Worm (Caenorhabditis elegans) whole organism, late embryonic: ENCODE data around the gene C50F4.10.

ENCODE experiments used
- C08G9.2 ChIP-seq: sonication (generic microtip); optimal IDR thresholded peaks from 2 replicates; lab custom pipeline; 2016; ENCODE audit warnings: mild to moderate bottlenecking, missing genetic modification characterization, moderate library complexity, missing compliant biosample characterization
- C38D4.7 ChIP-seq: fragments of 200-800 bp; sonication (Bioruptor generic); optimal IDR thresholded peaks from 2 replicates; lab custom pipeline; 2018; ENCODE audit warnings: mild to moderate bottlenecking, missing genetic modification characterization, moderate library complexity, missing compliant biosample characterization
- K09A11.1 ChIP-seq: sonication (generic microtip); optimal IDR thresholded peaks from 2 replicates; lab custom pipeline; 2017; ENCODE audit warnings: antibody characterized with exemption, mild to moderate bottlenecking, missing genetic modification characterization, missing compliant biosample characterization; ENCODE audit not compliant: insufficient read depth
- ahr-1 ChIP-seq: sonication (generic microtip); optimal IDR thresholded peaks from 2 replicates; lab custom pipeline; 2016; ENCODE audit warnings: missing genetic modification characterization, missing compliant biosample characterization
- ceh-14 ChIP-seq: sonication (generic microtip); optimal IDR thresholded peaks from 2 replicates; lab custom pipeline; 2016; ENCODE audit warnings: missing genotype, missing genetic modification characterization, missing compliant biosample characterization
- ceh-18 ChIP-seq: sonication (generic microtip); optimal IDR thresholded peaks from 2 replicates; lab custom pipeline; 2016; ENCODE audit warnings: missing genetic modification characterization, missing compliant biosample characterization
- ceh-19 ChIP-seq: fragments of 200-800 bp; sonication (Bioruptor generic); optimal IDR thresholded peaks from 2 replicates; lab custom pipeline; 2018; ENCODE audit warnings: mild to moderate bottlenecking, missing genetic modification characterization, missing compliant biosample characterization
- ceh-2 ChIP-seq: sonication (generic microtip); optimal IDR thresholded peaks from 2 replicates; lab custom pipeline; 2016; ENCODE audit warnings: missing genotype, missing genetic modification characterization, missing compliant biosample characterization
- ceh-22 ChIP-seq: sonication (generic microtip); optimal IDR thresholded peaks from 2 replicates; lab custom pipeline; 2017; ENCODE audit warnings: missing biosample characterization, missing genetic modification characterization
- ceh-24 ChIP-seq: sonication (generic microtip); optimal IDR thresholded peaks from 2 replicates; lab custom pipeline; 2016; ENCODE audit warnings: mild to moderate bottlenecking, missing genetic modification characterization, missing compliant biosample characterization
- ceh-31 ChIP-seq: sonication (generic microtip); optimal IDR thresholded peaks from 2 replicates; lab custom pipeline; 2016; ENCODE audit warnings: missing genetic modification characterization, missing compliant biosample characterization
- ceh-34 ChIP-seq: sonication (generic microtip); optimal IDR thresholded peaks from 2 replicates; lab custom pipeline; 2016; ENCODE audit warnings: mild to moderate bottlenecking, missing genetic modification characterization, missing compliant biosample characterization
- ceh-45 ChIP-seq: fragments of 200-800 bp; sonication (Bioruptor generic); IDR thresholded peaks from 2 replicates; pipeline ENCODE4 v1.3.6; 2022; ENCODE audit warnings: missing genetic modification reagents, missing genetic modification characterization, missing compliant biosample characterization
- ceh-48 ChIP-seq: sonication (generic microtip); optimal IDR thresholded peaks from 2 replicates; lab custom pipeline; 2016; ENCODE audit warnings: missing genetic modification characterization, inconsistent platforms, missing compliant biosample characterization
- ceh-6 ChIP-seq: fragments of 200-800 bp; sonication (Bioruptor generic); optimal IDR thresholded peaks from 2 replicates; lab custom pipeline; 2018; ENCODE audit warnings: mild to moderate bottlenecking, missing genetic modification characterization, missing compliant biosample characterization
- ceh-9 ChIP-seq: sonication (generic microtip); optimal IDR thresholded peaks from 2 replicates; lab custom pipeline; 2016; ENCODE audit warnings: mild to moderate bottlenecking, missing genetic modification characterization, inconsistent platforms, missing compliant biosample characterization
- dve-1 ChIP-seq: sonication (generic microtip); optimal IDR thresholded peaks from 2 replicates; lab custom pipeline; 2017; ENCODE audit warnings: antibody characterized with exemption, mild to moderate bottlenecking, missing genetic modification characterization, missing compliant biosample characterization
- elt-2 ChIP-seq: sonication (generic microtip); optimal IDR thresholded peaks from 2 replicates; lab custom pipeline; 2016; ENCODE audit warnings: missing genetic modification reagents, missing genetic modification characterization, missing compliant biosample characterization
- elt-4 ChIP-seq: sonication (generic microtip); optimal IDR thresholded peaks from 2 replicates; lab custom pipeline; 2016; ENCODE audit warnings: missing genetic modification characterization, missing compliant biosample characterization
- ets-4 ChIP-seq: sonication (generic microtip); optimal IDR thresholded peaks from 2 replicates; lab custom pipeline; 2016; ENCODE audit warnings: missing genetic modification characterization, missing compliant biosample characterization
- eyg-1 ChIP-seq: sonication (generic microtip); optimal IDR thresholded peaks from 2 replicates; lab custom pipeline; 2016; ENCODE audit warnings: missing genotype, missing genetic modification characterization, missing compliant biosample characterization
- fax-1 ChIP-seq: sonication (generic microtip); optimal IDR thresholded peaks from 2 replicates; lab custom pipeline; 2016; ENCODE audit warnings: missing genotype, missing genetic modification characterization, missing compliant biosample characterization
- fkh-6 ChIP-seq: sonication (generic microtip); optimal IDR thresholded peaks from 2 replicates; lab custom pipeline; 2016; ENCODE audit warnings: missing genetic modification characterization, missing compliant biosample characterization
- hlh-30 ChIP-seq: sonication (generic microtip); optimal IDR thresholded peaks from 2 replicates; lab custom pipeline; 2017; ENCODE audit warnings: antibody characterized with exemption, missing genetic modification characterization, missing compliant biosample characterization; ENCODE audit not compliant: insufficient read depth
- hlh-8 ChIP-seq: sonication (generic microtip); optimal IDR thresholded peaks from 2 replicates; lab custom pipeline; 2016; ENCODE audit warnings: missing genotype, missing genetic modification characterization, missing compliant biosample characterization
- lim-6 ChIP-seq: sonication (generic microtip); optimal IDR thresholded peaks from 2 replicates; lab custom pipeline; 2016; ENCODE audit warnings: missing genetic modification characterization, missing compliant biosample characterization
- lin-11 ChIP-seq: fragments of 200-800 bp; sonication (Bioruptor generic); optimal IDR thresholded peaks from 2 replicates; lab custom pipeline; 2018; ENCODE audit warnings: mild to moderate bottlenecking, missing genetic modification characterization, missing compliant biosample characterization
- mec-3 ChIP-seq: sonication (generic microtip); optimal IDR thresholded peaks from 2 replicates; lab custom pipeline; 2016; ENCODE audit warnings: borderline replicate concordance, missing genetic modification characterization, missing compliant biosample characterization
- nfya-1 ChIP-seq: sonication (generic microtip); optimal IDR thresholded peaks from 2 replicates; lab custom pipeline; 2017; ENCODE audit warnings: missing genetic modification characterization, mild to moderate bottlenecking, missing compliant biosample characterization, antibody characterized with exemption, moderate library complexity
- odd-2 ChIP-seq: sonication (generic microtip); optimal IDR thresholded peaks from 2 replicates; lab custom pipeline; 2017; ENCODE audit warnings: antibody characterized with exemption, mild to moderate bottlenecking, missing genetic modification characterization, missing compliant biosample characterization
- pag-3 ChIP-seq: sonication (generic microtip); optimal IDR thresholded peaks from 2 replicates; lab custom pipeline; 2016; ENCODE audit warnings: missing compliant biosample characterization, missing genetic modification characterization, borderline replicate concordance
- pax-1 ChIP-seq: fragments of 150-350 bp; optimal IDR thresholded peaks from 2 replicates; lab custom pipeline; 2014; ENCODE audit warnings: missing biosample characterization, missing genetic modification characterization
- pha-4 ChIP-seq: fragments of 150-350 bp; optimal IDR thresholded peaks from 2 replicates; lab custom pipeline; 2018; ENCODE audit warnings: missing biosample characterization, missing genetic modification reagents, missing genetic modification characterization
- pqm-1 ChIP-seq: sonication (generic microtip); optimal IDR thresholded peaks from 2 replicates; lab custom pipeline; 2016; ENCODE audit warnings: missing genetic modification characterization, missing compliant biosample characterization
- pros-1 ChIP-seq: fragments of 150-350 bp; optimal IDR thresholded peaks from 2 replicates; lab custom pipeline; 2014; ENCODE audit warnings: missing biosample characterization, missing genetic modification reagents, missing genetic modification characterization
- ref-2 ChIP-seq: sonication (generic microtip); optimal IDR thresholded peaks from 2 replicates; lab custom pipeline; 2016; ENCODE audit warnings: missing genetic modification characterization, missing compliant biosample characterization
- rnt-1 ChIP-seq: sonication (generic microtip); optimal IDR thresholded peaks from 2 replicates; lab custom pipeline; 2016; ENCODE audit warnings: missing genetic modification characterization, missing compliant biosample characterization
- sox-2 ChIP-seq: fragments of 200-800 bp; sonication (Bioruptor generic); IDR thresholded peaks from 2 replicates; pipeline ENCODE4 v1.3.6; 2022; ENCODE audit warnings: missing genetic modification reagents, missing genetic modification characterization, missing compliant biosample characterization
- sox-4 ChIP-seq: sonication (generic microtip); optimal IDR thresholded peaks from 2 replicates; lab custom pipeline; 2017; ENCODE audit warnings: mild to moderate bottlenecking, missing genetic modification characterization, inconsistent platforms, missing compliant biosample characterization
- syd-9 ChIP-seq: sonication (generic microtip); optimal IDR thresholded peaks from 2 replicates; lab custom pipeline; 2016; ENCODE audit warnings: mild to moderate bottlenecking, missing genetic modification characterization, moderate library complexity, missing compliant biosample characterization
- tbx-2 ChIP-seq: sonication (generic microtip); optimal IDR thresholded peaks from 2 replicates; lab custom pipeline; 2016; ENCODE audit warnings: missing genetic modification characterization, missing compliant biosample characterization
- unc-42 ChIP-seq: sonication (generic microtip); optimal IDR thresholded peaks from 2 replicates; lab custom pipeline; 2016; ENCODE audit warnings: missing genotype, missing genetic modification characterization, missing compliant biosample characterization
- unc-55 ChIP-seq: sonication (generic microtip); optimal IDR thresholded peaks from 2 replicates; lab custom pipeline; 2017; ENCODE audit warnings: missing biosample characterization, missing genetic modification reagents, missing genetic modification characterization
- zip-5 ChIP-seq: sonication (generic microtip); optimal IDR thresholded peaks from 2 replicates; lab custom pipeline; 2016; ENCODE audit warnings: missing genetic modification characterization, missing compliant biosample characterization

Gene C50F4.10

DNA sequence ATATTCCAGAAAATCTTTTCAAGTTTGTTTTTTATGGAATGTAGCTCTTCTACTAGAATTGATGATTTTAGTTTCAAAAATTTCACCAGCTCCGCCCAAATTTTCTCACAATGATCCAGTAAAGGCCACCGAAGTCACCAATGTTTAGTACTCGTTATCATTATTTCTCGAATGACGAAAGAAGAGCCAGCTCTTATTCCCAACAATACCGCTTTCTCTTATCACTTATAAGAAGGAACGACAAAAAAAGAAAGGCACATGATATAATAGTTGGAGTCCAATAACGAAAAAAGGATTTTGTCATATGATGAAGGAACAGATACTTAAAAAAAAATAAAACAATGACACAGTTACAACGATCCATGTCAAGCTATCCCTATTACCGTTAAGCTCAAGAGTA lies 39.7 kb upstream of the C50F4.10 start:
- TF ChIP-seq sox-2 (GFP tag; lab: Robert Waterston, UW): no peak
- peak; percentile 3 for TF ChIP-seq elt-2 (tag; lab: Kevin White, UChicago)
- TF ChIP-seq, all 69 proteins: peak for 1

DNA sequence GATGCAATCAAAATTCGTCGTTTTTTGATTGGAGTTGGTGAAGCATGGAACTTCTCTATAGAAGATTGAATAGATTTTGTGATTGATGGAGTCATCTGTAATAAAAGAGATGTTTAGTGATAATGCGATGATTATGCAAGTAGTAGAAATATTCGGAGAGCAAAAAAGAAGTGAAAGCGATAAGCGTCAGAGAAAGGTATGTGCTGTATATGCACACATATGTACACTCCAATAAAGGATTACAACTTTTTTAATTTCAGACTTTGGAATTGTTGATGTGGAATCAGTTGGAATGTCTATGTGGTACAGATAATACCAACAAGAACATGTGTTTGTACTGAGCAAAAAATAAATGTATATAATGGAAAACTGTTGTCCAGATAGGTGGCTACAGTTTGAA lies 38.8 kb upstream of the C50F4.10 start, which contains the start of gene F25B3.5:
F25B3.5 (minus strand) TSS at position 101 of the 400 bp plus-strand sequence.
- TF ChIP-seq lin-11 (tag; lab: Kevin White, UChicago): no peak
- TF ChIP-seq eyg-1 (tag; lab: Kevin White, UChicago): no peak
- no peak for TF ChIP-seq mec-3
- TF ChIP-seq ahr-1: no peak
- no peak for TF ChIP-seq C38D4.7
- TF ChIP-seq odd-2 (tag; lab: Kevin White, UChicago): no peak
- no peak for TF ChIP-seq ceh-22 (tag; lab: Kevin White, UChicago)

DNA sequence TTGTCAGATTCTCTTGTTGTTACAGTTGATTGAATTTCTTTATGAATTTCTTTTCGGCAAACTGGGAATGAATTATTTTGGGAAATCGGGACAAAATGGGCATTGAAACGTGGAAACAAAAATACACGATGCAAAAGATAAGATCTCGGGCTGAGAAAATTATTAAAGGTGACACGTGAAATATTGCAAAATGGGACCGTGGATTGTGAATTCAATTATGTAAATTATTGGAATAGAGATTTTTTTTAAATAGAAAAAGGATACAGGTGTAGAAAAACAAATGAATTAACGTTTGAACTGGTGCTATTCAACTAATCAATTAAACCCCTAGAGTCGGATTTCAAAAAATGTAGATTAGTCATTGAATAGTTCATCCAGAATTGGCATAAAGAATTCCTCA lies 37.3 kb upstream of the C50F4.10 start, which contains the start of gene F25B3.4:
F25B3.4 (minus strand) TSS at position 101 of the 400 bp plus-strand sequence.
- TF ChIP-seq ceh-18 (no peak), sox-2 (GFP tag; lab: Robert Waterston, UW) (no peak), sox-4 (tag; lab: Kevin White, UChicago) (no peak), elt-4 (tag; lab: Kevin White, UChicago) (no peak)

DNA sequence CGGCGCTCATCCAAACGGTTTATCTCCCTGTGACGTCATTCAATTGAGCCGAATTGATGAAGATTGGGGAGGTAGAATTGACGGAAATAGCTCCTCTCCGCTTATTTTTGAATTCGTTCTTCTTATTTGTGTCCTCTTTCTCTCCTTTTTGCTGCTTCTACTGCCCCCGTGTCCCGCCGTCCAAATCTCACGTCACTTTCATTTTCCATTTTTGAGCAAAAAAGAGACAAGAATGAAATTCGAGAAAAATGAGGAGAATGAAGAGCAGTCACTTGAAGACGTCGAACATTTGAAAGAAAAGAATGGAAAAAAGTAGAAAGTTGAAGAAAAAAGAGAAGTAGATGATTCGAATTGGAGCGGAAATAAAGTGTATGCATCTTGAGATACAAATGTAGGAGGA lies 32.2 kb upstream of the C50F4.10 start:
- TF ChIP-seq syd-9 (tag; lab: Kevin White, UChicago): no peak
- no peak for TF ChIP-seq pqm-1 (tag; lab: Kevin White, UChicago)
- no peak for TF ChIP-seq dve-1
- TF ChIP-seq fkh-6: no peak
- no peak for TF ChIP-seq rnt-1
- TF ChIP-seq ceh-45 (GFP tag; lab: Robert Waterston, UW): no peak
- TF ChIP-seq ceh-6 (GFP tag; lab: Kevin White, UChicago): no peak
- TF ChIP-seq sox-2 (GFP tag; lab: Robert Waterston, UW): no peak
- TF ChIP-seq ceh-9 (tag; lab: Kevin White, UChicago): no peak
- no peak for TF ChIP-seq pax-1 (tag; lab: Kevin White, UChicago)
- no peak for TF ChIP-seq pag-3 (tag; lab: Kevin White, UChicago)
- TF ChIP-seq mec-3: no peak
- TF ChIP-seq hlh-8 (tag; lab: Kevin White, UChicago): no peak
- no peak for TF ChIP-seq C38D4.7
- no peak for TF ChIP-seq K09A11.1
- TF ChIP-seq lim-6 (tag; lab: Kevin White, UChicago): no peak
- TF ChIP-seq hlh-30 (tag; lab: Kevin White, UChicago): no peak
- no peak for TF ChIP-seq C08G9.2
- no peak for TF ChIP-seq nfya-1 (tag; lab: Kevin White, UChicago)

DNA sequence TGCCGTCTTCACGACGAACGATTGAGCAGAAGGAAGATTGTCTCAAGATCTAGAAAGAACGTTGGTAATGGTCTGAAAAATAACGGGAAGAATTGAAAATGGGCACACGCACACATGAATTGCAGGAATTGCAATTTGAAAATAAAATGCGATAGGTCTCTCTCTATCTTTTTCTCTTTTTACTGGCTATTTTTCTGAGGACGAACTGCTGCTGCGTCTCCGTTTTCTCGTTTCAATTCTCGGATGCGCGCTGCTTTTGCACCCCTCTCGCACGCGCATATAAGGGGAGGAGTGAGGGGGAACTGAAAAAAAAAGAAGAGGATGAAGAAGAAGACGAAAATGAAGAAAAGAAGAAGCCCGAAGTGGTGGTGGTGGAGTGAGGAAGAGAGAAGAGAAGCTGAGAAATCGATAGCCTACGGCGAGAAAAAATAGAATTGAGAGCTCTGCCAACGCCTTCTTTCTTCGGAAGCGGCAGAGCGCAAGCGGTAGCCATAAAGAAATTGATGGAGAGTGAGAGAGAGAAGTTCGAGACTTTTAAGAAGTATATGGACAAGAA lies 30.3 kb upstream of the C50F4.10 start, which contains the start of gene rgef-1:
rgef-1 (minus strand) TSS at position 51 of the 556 bp plus-strand sequence.
- TF ChIP-seq nfya-1 (tag; lab: Kevin White, UChicago) (peak; percentile 47), fax-1 (tag; lab: Kevin White, UChicago) (no peak), pha-4 (no peak), fkh-6 (no peak), unc-55 (GFP tag; lab: Kevin White, UChicago) (no peak), zip-5 (tag; lab: Kevin White, UChicago) (no peak), pros-1 (tag; lab: Kevin White, UChicago) (peak; percentile 17), ceh-19 (peak; percentile 44), hlh-8 (tag; lab: Kevin White, UChicago) (no peak), unc-42 (tag; lab: Kevin White, UChicago) (peak; percentile 87), ceh-14 (tag; lab: Kevin White, UChicago) (peak; percentile 76), ceh-31 (peak; percentile 85), ceh-48 (tag; lab: Kevin White, UChicago) (peak; percentile 89), odd-2 (tag; lab: Kevin White, UChicago) (no peak), ceh-22 (tag; lab: Kevin White, UChicago) (no peak), C08G9.2 (peak; percentile 33), ceh-2 (tag; lab: Kevin White, UChicago) (no peak), ceh-34 (tag; lab: Kevin White, UChicago) (peak; percentile 37), ets-4 (tag; lab: Kevin White, UChicago) (no peak), hlh-30 (tag; lab: Kevin White, UChicago) (no peak), ref-2 (peak; percentile 20), ceh-9 (tag; lab: Kevin White, UChicago) (no peak), tbx-2 (tag; lab: Kevin White, UChicago) (peak; percentile 59), pax-1 (tag; lab: Kevin White, UChicago) (no peak), ceh-24 (no peak)
